Worm (Caenorhabditis elegans): Measurements from ENCODE around the gene F47B8.1.

F47B8.1 gene

DNA sequence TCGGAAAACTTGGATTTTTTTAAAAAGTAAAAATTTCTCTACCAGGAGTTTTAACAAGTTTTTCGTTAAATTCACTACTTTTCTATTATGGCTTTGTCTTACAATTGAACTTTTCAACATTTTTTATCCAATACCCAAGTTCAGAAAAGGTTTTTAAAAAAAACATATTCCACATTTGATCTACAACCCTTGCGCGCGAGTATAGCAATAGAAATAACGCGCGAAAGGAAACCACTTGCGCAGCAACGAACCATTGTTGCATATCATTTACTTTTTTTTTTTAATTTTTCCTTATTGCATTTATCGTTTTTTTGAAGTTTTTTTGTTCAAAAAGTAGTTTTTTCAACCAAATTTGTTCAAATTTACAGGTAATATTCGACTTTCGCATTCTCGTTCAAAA, 28.3 kb downstream of the F47B8.1 start, which contains the start of gene F40G12.11:
TSS of gene F40G12.11 (plus strand) at position 369 of the 400 bp plus-strand sequence.
- TF ChIP-seq nhr-28 (tag; optimal IDR thresholded peaks at IDR 0.05) (no peak), pax-3 (tag; optimal IDR thresholded peaks at IDR 0.05) (no peak), unc-62 (GFP tag; optimal IDR thresholded peaks at IDR 0.05) (no peak), vab-15 (tag; optimal IDR thresholded peaks at IDR 0.05) (no peak), sox-4 (tag; optimal IDR thresholded peaks at IDR 0.05) (no peak), elt-2 (tag; optimal IDR thresholded peaks at IDR 0.05) (no peak), tbx-2 (tag; optimal IDR thresholded peaks at IDR 0.05) (no peak), irx-1 (tag; optimal IDR thresholded peaks at IDR 0.05) (no peak), mef-2 (tag; optimal IDR thresholded peaks at IDR 0.05) (no peak), hlh-4 (tag; optimal IDR thresholded peaks at IDR 0.05) (no peak), mdl-1 (tag; optimal IDR thresholded peaks at IDR 0.05) (no peak), sptf-1 (tag; optimal IDR thresholded peaks at IDR 0.05) (no peak), lir-3 (tag; optimal IDR thresholded peaks at IDR 0.05; ENCODE audit: poor library complexity) (no peak), ceh-63 (GFP tag; optimal IDR thresholded peaks at IDR 0.05) (no peak), ces-1 (GFP tag; optimal IDR thresholded peaks at IDR 0.05) (no peak), unc-98 (GFP tag; IDR thresholded peaks at IDR 0.05) (no peak), isw-1 (GFP tag; IDR thresholded peaks at IDR 0.05) (no peak), ceh-82 (tag; optimal IDR thresholded peaks at IDR 0.05) (no peak)

DNA sequence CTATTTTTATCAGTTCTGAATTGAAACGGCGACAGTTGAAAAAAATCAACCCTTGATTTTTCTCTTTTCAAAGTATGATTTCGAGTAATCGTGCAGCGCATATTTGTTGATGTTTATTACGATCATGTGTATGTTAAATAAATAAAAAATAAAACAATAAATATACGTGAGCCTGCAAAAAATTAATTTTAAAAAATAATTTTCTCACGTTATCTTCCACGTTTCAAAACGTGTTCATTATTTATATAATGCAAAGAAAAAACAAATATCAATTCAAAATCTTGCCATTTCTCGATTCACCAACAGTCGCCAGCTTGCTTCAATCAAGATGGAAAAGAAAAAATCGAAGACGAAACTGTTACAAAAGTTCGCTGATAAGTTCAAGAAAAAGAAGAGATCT, 30.9 kb downstream of the F47B8.1 start, which contains the start of gene F40G12.10:
TSS of gene F40G12.10 (plus strand) at position 301 of the 400 bp plus-strand sequence.
- TF ChIP-seq jun-1 (tag; optimal IDR thresholded peaks at IDR 0.05) (no peak), lin-15B (tag; optimal IDR thresholded peaks at IDR 0.05) (no peak), hlh-17 (GFP tag; optimal IDR thresholded peaks at IDR 0.05; ENCODE audit: borderline replicate concordance) (no peak), unc-130 (tag; optimal IDR thresholded peaks at IDR 0.05) (no peak), fos-1 (tag; optimal IDR thresholded peaks at IDR 0.05) (no peak), aha-1 (tag; optimal IDR thresholded peaks at IDR 0.05) (no peak), tlp-1 (tag; optimal IDR thresholded peaks at IDR 0.05) (no peak), nhr-84 (tag; optimal IDR thresholded peaks at IDR 0.05) (no peak), irx-1 (tag; optimal IDR thresholded peaks at IDR 0.05) (no peak), blmp-1 (tag; optimal IDR thresholded peaks at IDR 0.05) (no peak), C04F5.9 (tag; optimal IDR thresholded peaks at IDR 0.05) (no peak), dpl-1 (GFP tag; optimal IDR thresholded peaks at IDR 0.05) (no peak), F16B12.6 (tag; optimal IDR thresholded peaks at IDR 0.05) (no peak), swsn-7 (tag; optimal IDR thresholded peaks at IDR 0.05) (no peak), ceh-88 (GFP tag; IDR thresholded peaks at IDR 0.05) (no peak), mef-2 (tag; optimal IDR thresholded peaks at IDR 0.05) (no peak)

DNA sequence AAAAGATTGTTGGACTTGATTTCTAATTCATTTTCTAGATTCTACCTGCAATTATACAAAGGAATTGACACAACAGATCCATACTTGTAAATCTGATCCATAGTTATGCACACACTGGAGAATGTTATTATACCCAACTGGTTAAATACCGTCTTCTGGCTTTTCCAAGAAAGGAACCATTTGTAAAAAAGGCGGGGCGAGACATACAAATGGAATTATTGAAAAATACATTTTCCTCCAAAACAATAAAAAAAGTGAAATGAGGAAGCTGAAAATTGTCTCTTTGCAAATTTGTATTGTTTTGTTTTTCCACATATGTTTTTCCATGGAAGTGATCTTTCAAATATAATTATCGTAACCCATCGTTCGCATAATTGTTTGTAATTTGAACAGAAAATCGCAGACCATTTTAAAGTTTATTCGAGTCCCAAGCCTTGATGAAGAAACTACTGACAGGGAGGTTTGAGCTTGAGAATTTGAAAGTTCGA, 31.9 kb downstream of the F47B8.1 start, which contains the start of the genes srt-74 and F40G12.9:
TSS of gene srt-74 (minus strand) at position 101 of the 488 bp plus-strand sequence.
TSS of gene F40G12.9 (plus strand) at position 438 of the 488 bp plus-strand sequence.
- TF ChIP-seq jun-1 (tag; optimal IDR thresholded peaks at IDR 0.05) (no peak), lsy-2 (tag; optimal IDR thresholded peaks at IDR 0.05) (no peak), ama-1 (optimal IDR thresholded peaks at IDR 0.05) (no peak), snpc-4 (tag; optimal IDR thresholded peaks at IDR 0.05) (no peak), sptf-1 (tag; optimal IDR thresholded peaks at IDR 0.05) (no peak), nhr-85 (tag) (no peak), unc-30 (tag; optimal IDR thresholded peaks at IDR 0.05) (no peak), ztf-4 (tag; optimal IDR thresholded peaks at IDR 0.05) (no peak), fkh-8 (tag; optimal IDR thresholded peaks at IDR 0.05) (no peak), nhr-76 (tag; optimal IDR thresholded peaks at IDR 0.05) (no peak), snu-23 (GFP tag; optimal IDR thresholded peaks at IDR 0.05) (no peak), ceh-90 (tag; optimal IDR thresholded peaks at IDR 0.05) (no peak), lin-15B (tag; optimal IDR thresholded peaks at IDR 0.05) (no peak), isw-1 (GFP tag; IDR thresholded peaks at IDR 0.05) (no peak), elt-3 (tag; optimal IDR thresholded peaks at IDR 0.05) (no peak), nhr-11 (tag; optimal IDR thresholded peaks at IDR 0.05) (no peak), tbx-2 (tag; optimal IDR thresholded peaks at IDR 0.05) (no peak), Y116A8C.19 (tag; optimal IDR thresholded peaks at IDR 0.05; ENCODE audit: borderline replicate concordance) (no peak), pag-3 (tag; optimal IDR thresholded peaks at IDR 0.05; ENCODE audit: borderline replicate concordance, insufficient read depth) (no peak)
